Fruit fly (Drosophila melanogaster) whole organism, embryonic: Measurements from ENCODE around the gene ATPsynD.

Experiments used
- Bgb ChIP-seq: fragments of 200-800 bp; sonication (Bioruptor generic); IDR thresholded peaks from 2 replicates; pipeline ENCODE4 v1.3.6; 2022; ENCODE audit warnings: missing biosample characterization, missing genetic modification characterization; ENCODE audit not compliant: partially characterized antibody
- CG10565 ChIP-seq: fragments of 200-800 bp; sonication (Bioruptor generic); optimal IDR thresholded peaks from 3 replicates; lab custom pipeline; 2016; ENCODE audit warnings: missing biosample characterization, mild to moderate bottlenecking, missing genetic modification characterization
- CG12155 ChIP-seq: fragments of 200-800 bp; sonication (Bioruptor generic); optimal IDR thresholded peaks from 3 replicates; lab custom pipeline; 2016; ENCODE audit warnings: missing biosample characterization, missing genetic modification characterization
- CG15011 ChIP-seq: fragments of 200-800 bp; sonication (Bioruptor generic); optimal IDR thresholded peaks from 3 replicates; lab custom pipeline; 2018; ENCODE audit warnings: missing biosample characterization, mild to moderate bottlenecking, missing genetic modification characterization
- CG1602 ChIP-seq: fragments of 200-800 bp; sonication (Bioruptor generic); optimal IDR thresholded peaks from 3 replicates; lab custom pipeline; 2016; ENCODE audit warnings: missing biosample characterization, missing genetic modification characterization
- CG17568 ChIP-seq: fragments of 200-800 bp; sonication (Bioruptor generic); optimal IDR thresholded peaks from 2 replicates; lab custom pipeline; 2018; ENCODE audit warnings: missing biosample characterization, mild to moderate bottlenecking, missing genetic modification characterization, moderate library complexity
- CG17829 ChIP-seq: fragments of 200-800 bp; optimal IDR thresholded peaks from 2 replicates; lab custom pipeline; 2019; ENCODE audit warnings: missing biosample characterization, mild to moderate bottlenecking, missing genetic modification characterization, moderate library complexity
- CG3065 ChIP-seq: fragments of 200-800 bp; sonication (Bioruptor generic); optimal IDR thresholded peaks from 2 replicates; lab custom pipeline; 2016; ENCODE audit warnings: missing biosample characterization, missing genetic modification characterization
- CG3281 ChIP-seq: fragments of 200-800 bp; sonication (Bioruptor generic); optimal IDR thresholded peaks from 3 replicates; lab custom pipeline; 2017; ENCODE audit warnings: missing biosample characterization, mild to moderate bottlenecking, missing genetic modification characterization
- CG4328 ChIP-seq: fragments of 200-800 bp; sonication (Bioruptor generic); optimal IDR thresholded peaks from 3 replicates; lab custom pipeline; 2017; ENCODE audit warnings: missing biosample characterization, missing genetic modification reagents, missing genetic modification characterization
- CG4404 ChIP-seq: fragments of 200-800 bp; sonication (Bioruptor generic); IDR thresholded peaks from 2 replicates; pipeline ENCODE4 v1.3.6; 2022; ENCODE audit warnings: missing biosample characterization, missing genetic modification characterization
- CG6175 ChIP-seq: fragments of 200-800 bp; sonication (Bioruptor generic); IDR thresholded peaks from 3 replicates; pipeline ENCODE4 v1.3.6; 2022; ENCODE audit warnings: missing biosample characterization, missing genetic modification characterization
- CG6854 ChIP-seq: fragments of 200-800 bp; sonication (Bioruptor generic); optimal IDR thresholded peaks from 3 replicates; lab custom pipeline; 2017; ENCODE audit warnings: missing biosample characterization, mild to moderate bottlenecking, missing genetic modification characterization
- CG7372 ChIP-seq: fragments of 200-800 bp; sonication (Bioruptor generic); IDR thresholded peaks from 2 replicates; pipeline ENCODE4 v1.3.6; 2022; ENCODE audit warnings: missing biosample characterization, missing genetic modification characterization
- CG7556 ChIP-seq: fragments of 200-800 bp; sonication (Bioruptor generic); optimal IDR thresholded peaks from 2 replicates; lab custom pipeline; 2017; ENCODE audit warnings: missing biosample characterization, mild to moderate bottlenecking, missing genetic modification characterization
- CG8359 ChIP-seq: fragments of 200-800 bp; sonication (Bioruptor generic); optimal IDR thresholded peaks from 2 replicates; lab custom pipeline; 2017; ENCODE audit warnings: missing biosample characterization, mild to moderate bottlenecking, missing genetic modification characterization, borderline replicate concordance
- CG9609 ChIP-seq: fragments of 200-800 bp; sonication (Bioruptor generic); optimal IDR thresholded peaks from 3 replicates; lab custom pipeline; 2016; ENCODE audit warnings: missing biosample characterization, missing genetic modification characterization
- D ChIP-seq, 2 experiments: fragments of 200-800 bp in 1 of 2; fragments of >200 bp in 1 of 2; sonication (Bioruptor generic) in 1 of 2; optimal IDR thresholded peaks; 2 replicates in 1 of 2; 3 replicates in 1 of 2; lab custom pipeline; 2017; ENCODE audit warnings: mild to moderate bottlenecking in 1 of 2, missing biosample characterization in 1 of 2, missing genetic modification characterization in 1 of 2, missing genetic modification reagents in 1 of 2
- D19A ChIP-seq: fragments of 200-800 bp; optimal IDR thresholded peaks from 3 replicates; lab custom pipeline; 2019; ENCODE audit warnings: missing biosample characterization, mild to moderate bottlenecking, missing genetic modification characterization, moderate library complexity
- D19B ChIP-seq: fragments of 200-800 bp; sonication (Bioruptor generic); optimal IDR thresholded peaks from 2 replicates; lab custom pipeline; 2017; ENCODE audit warnings: missing biosample characterization, mild to moderate bottlenecking, missing genetic modification characterization
- Dbx ChIP-seq: fragments of 200-800 bp; sonication (Bioruptor generic); IDR thresholded peaks from 3 replicates; pipeline ENCODE4 v1.3.6; 2022; ENCODE audit warnings: missing biosample characterization, missing genetic modification characterization
- Dref ChIP-seq: fragments of 200-800 bp; sonication (Bioruptor generic); IDR thresholded peaks from 2 replicates; pipeline ENCODE4 v1.3.6; 2022; ENCODE audit warnings: missing biosample characterization, missing genetic modification characterization
- Elba2 ChIP-seq: fragments of 200-800 bp; sonication (Bioruptor generic); optimal IDR thresholded peaks from 3 replicates; lab custom pipeline; 2016; ENCODE audit warnings: missing biosample characterization, missing genetic modification characterization
- Ets65A ChIP-seq: fragments of 200-800 bp; sonication (Bioruptor generic); peaks from one replicate; lab custom pipeline; 2016; ENCODE audit warnings: missing biosample characterization, missing genetic modification characterization
- HmgD ChIP-seq: fragments of 200-800 bp; sonication (Bioruptor generic); optimal IDR thresholded peaks from 3 replicates; lab custom pipeline; 2016; ENCODE audit warnings: missing biosample characterization, missing genetic modification characterization
- Hr51 ChIP-seq, 2 experiments: fragments of 200-800 bp; sonication (Bioruptor generic); optimal IDR thresholded peaks; 2 replicates in 1 of 2; 3 replicates in 1 of 2; lab custom pipeline; 2016 to 2018; ENCODE audit warnings: missing biosample characterization in 2 of 2, missing genetic modification characterization in 2 of 2, mild to moderate bottlenecking in 1 of 2, moderate library complexity in 1 of 2
- MTF-1 ChIP-seq: fragments of 200-800 bp; sonication (Bioruptor generic); optimal IDR thresholded peaks from 2 replicates; lab custom pipeline; 2018; ENCODE audit warnings: missing biosample characterization, mild to moderate bottlenecking, missing genetic modification characterization, borderline replicate concordance
- Sry-δ ChIP-seq: fragments of 200-800 bp; sonication (Bioruptor generic); optimal IDR thresholded peaks from 2 replicates; lab custom pipeline; 2016; ENCODE audit warnings: missing biosample characterization, missing genetic modification characterization
- Usf ChIP-seq: fragments of 200-800 bp; sonication (Bioruptor generic); optimal IDR thresholded peaks from 2 replicates; lab custom pipeline; 2017; ENCODE audit warnings: missing genotype, missing biosample characterization, missing genetic modification characterization
- YL-1 ChIP-seq: fragments of 200-800 bp; sonication (Bioruptor generic); optimal IDR thresholded peaks from 3 replicates; lab custom pipeline; 2017; ENCODE audit warnings: missing biosample characterization, mild to moderate bottlenecking, missing genetic modification characterization
- ase ChIP-seq: fragments of 200-800 bp; sonication (Bioruptor generic); IDR thresholded peaks from 3 replicates; pipeline ENCODE4 v1.3.6; 2022; ENCODE audit warnings: missing biosample characterization, missing genetic modification characterization
- da ChIP-seq: fragments of 200-800 bp; sonication (Bioruptor generic); optimal IDR thresholded peaks from 2 replicates; lab custom pipeline; 2016; ENCODE audit warnings: missing biosample characterization, missing genetic modification characterization
- dmrt99B ChIP-seq: fragments of 200-800 bp; sonication (Bioruptor generic); optimal IDR thresholded peaks from 2 replicates; lab custom pipeline; 2018; ENCODE audit warnings: missing biosample characterization, mild to moderate bottlenecking, missing genetic modification characterization, moderate library complexity
- esg ChIP-seq: fragments of 200-800 bp; sonication (Bioruptor generic); conservative IDR thresholded peaks from 2 replicates; pipeline ENCODE4 v1.3.6; 2022; ENCODE audit warnings: missing biosample characterization, missing genetic modification characterization
- eyg ChIP-seq: fragments of 200-800 bp; sonication (Bioruptor generic); optimal IDR thresholded peaks from 3 replicates; lab custom pipeline; 2016; ENCODE audit warnings: missing biosample characterization, missing genetic modification characterization
- fd96Cb ChIP-seq: fragments of 200-800 bp; sonication (Bioruptor generic); optimal IDR thresholded peaks from 2 replicates; lab custom pipeline; 2018; ENCODE audit warnings: missing biosample characterization, mild to moderate bottlenecking, missing genetic modification characterization, moderate library complexity
- grau ChIP-seq: fragments of 200-800 bp; optimal IDR thresholded peaks from 3 replicates; lab custom pipeline; 2019; ENCODE audit warnings: missing biosample characterization, mild to moderate bottlenecking, missing genetic modification characterization, moderate library complexity
- hbn ChIP-seq: fragments of 200-800 bp; sonication (Bioruptor generic); IDR thresholded peaks from 2 replicates; pipeline ENCODE4 v1.3.6; 2022; ENCODE audit warnings: missing biosample characterization, missing genetic modification characterization; ENCODE audit not compliant: partially characterized antibody
- lbe ChIP-seq: fragments of 200-800 bp; sonication (Bioruptor generic); optimal IDR thresholded peaks from 2 replicates; lab custom pipeline; 2016; ENCODE audit warnings: missing biosample characterization, mild to moderate bottlenecking, missing genetic modification characterization
- lov ChIP-seq, 2 experiments: fragments of 200-800 bp in 1 of 2; fragments of >200 bp in 1 of 2; sonication (Bioruptor generic) in 1 of 2; IDR thresholded peaks in 1 of 2; optimal IDR thresholded peaks in 1 of 2; 2 replicates in 1 of 2; 3 replicates in 1 of 2; pipeline versions ENCODE4 v1.3.6 to Lab custom; 2017 to 2022; ENCODE audit warnings: missing biosample characterization in 1 of 2, missing genetic modification characterization in 1 of 2
- nau ChIP-seq: fragments of 200-800 bp; sonication (Bioruptor generic); optimal IDR thresholded peaks from 3 replicates; lab custom pipeline; 2017; ENCODE audit warnings: missing biosample characterization, mild to moderate bottlenecking, missing genetic modification characterization, missing genetic modification reagents
- pum ChIP-seq: fragments of 200-800 bp; sonication (Bioruptor generic); optimal IDR thresholded peaks from 2 replicates; lab custom pipeline; 2016; ENCODE audit warnings: missing biosample characterization, missing genetic modification characterization
- rib ChIP-seq: fragments of 200-800 bp; sonication (Bioruptor generic); IDR thresholded peaks from 2 replicates; pipeline ENCODE4 v1.3.6; 2022; ENCODE audit warnings: missing biosample characterization, missing genetic modification characterization
- sc ChIP-seq, 3 experiments: fragments of >200 bp in 2 of 3; fragments of 200-800 bp in 1 of 3; sonication (Bioruptor generic) in 1 of 3; optimal IDR thresholded peaks; 2 replicates in 2 of 3; 3 replicates in 1 of 3; lab custom pipeline; 2017; ENCODE audit warnings: mild to moderate bottlenecking in 1 of 3, missing biosample characterization in 1 of 3, missing genetic modification characterization in 1 of 3, missing genetic modification reagents in 1 of 3
- sob ChIP-seq: fragments of 200-800 bp; sonication (Bioruptor generic); IDR thresholded peaks from 2 replicates; pipeline ENCODE4 v1.3.6; 2022; ENCODE audit warnings: missing biosample characterization, missing genetic modification characterization
- toy ChIP-seq: fragments of 200-800 bp; sonication (Bioruptor generic); IDR thresholded peaks from 2 replicates; pipeline ENCODE4 v1.3.6; 2022; ENCODE audit warnings: missing biosample characterization, missing genetic modification characterization
- wek ChIP-seq: fragments of 200-800 bp; sonication (Bioruptor generic); optimal IDR thresholded peaks from 3 replicates; lab custom pipeline; 2018; ENCODE audit warnings: missing biosample characterization, mild to moderate bottlenecking, missing genetic modification characterization, moderate library complexity
- wor ChIP-seq: fragments of 200-800 bp; sonication (Bioruptor generic); IDR thresholded peaks from 2 replicates; pipeline ENCODE4 v1.3.6; 2022; ENCODE audit warnings: missing biosample characterization, missing genetic modification characterization

ATPsynD gene

dm6 chr3R:19093127-19093812 lies 1.5 kb upstream of the ATPsynD start (continued):
- TF ChIP-seq Ets65A (GFP tag; lab: Kevin White, UChicago) (peak; percentile 5), nau (GFP tag; lab: Kevin White, UChicago) (peak; percentile 27), esg (GFP tag; lab: Robert Waterston, UW) (no peak), Dbx (GFP tag; lab: Robert Waterston, UW) (no peak), Sry-δ (peak; percentile 54), rib (peak; percentile 56; the same call in 1 of the 2 replicates), CG9609 (GFP tag; lab: Kevin White, UChicago) (no peak), CG10565 (GFP tag; lab: Kevin White, UChicago) (no peak), CG15011 (GFP tag; lab: Kevin White, UChicago) (no peak), Elba2 (peak; percentile 85), eyg (GFP tag; lab: Kevin White, UChicago) (no peak), CG8359 (GFP tag; lab: Kevin White, UChicago) (no peak), HmgD (GFP tag; lab: Kevin White, UChicago) (no peak), pum (peak; percentile 21), grau (tag; lab: Kevin White, UChicago) (peak; percentile 33), lbe (GFP tag; lab: Kevin White, UChicago) (no peak), Hr51 (GFP tag; optimal IDR thresholded peaks at IDR 0.05; lab: Kevin White, UChicago) (peak in 1 of 2 experiments; percentile 23), D19B (GFP tag; lab: Kevin White, UChicago) (peak; percentile 2), CG7372 (GFP tag; lab: Robert Waterston, UW) (no peak), Usf (GFP tag; lab: Kevin White, UChicago) (no peak), CG12155 (no peak), CG7556 (GFP tag; lab: Kevin White, UChicago) (peak; percentile 49), wor (GFP tag; lab: Robert Waterston, UW) (no peak), fd96Cb (tag; lab: Kevin White, UChicago) (peak; percentile 1), D (optimal IDR thresholded peaks at IDR 0.05; lab: Kevin White, UChicago) (no peak), D (GFP tag; optimal IDR thresholded peaks at IDR 0.05; lab: Kevin White, UChicago) (peak; percentile 15), CG17829 (no peak), CG3281 (no peak), MTF-1 (GFP tag; lab: Kevin White, UChicago) (no peak), Dref (GFP tag; lab: Robert Waterston, UW) (no peak), CG3065 (GFP tag; lab: Kevin White, UChicago) (no peak), hbn (GFP tag; lab: Robert Waterston, UW) (no peak), CG4404 (GFP tag; lab: Robert Waterston, UW) (no peak), ase (GFP tag; lab: Robert Waterston, UW) (no peak), CG4328 (peak; percentile 14), CG6175 (GFP tag; lab: Robert Waterston, UW) (peak; percentile 54; the same call in 1 of the 3 replicates), da (GFP tag; lab: Kevin White, UChicago) (no peak), CG6854 (GFP tag; lab: Kevin White, UChicago) (no peak), sob (GFP tag; lab: Robert Waterston, UW) (peak; percentile 7; the same call in 1 of the 2 replicates), sc (optimal IDR thresholded peaks at IDR 0.05; lab: Kevin White, UChicago) (no peak), sc (GFP tag; optimal IDR thresholded peaks at IDR 0.05; lab: Kevin White, UChicago) (peak; percentile 12), D19A (peak; percentile 14), lov (optimal IDR thresholded peaks at IDR 0.05; lab: Kevin White, UChicago) (no peak), lov (GFP tag; IDR thresholded peaks at IDR 0.05; lab: Robert Waterston, UW) (no peak), CG1602 (GFP tag; lab: Kevin White, UChicago) (no peak), wek (GFP tag; lab: Kevin White, UChicago) (no peak), dmrt99B (peak; percentile 40), YL-1 (no peak), toy (GFP tag; lab: Robert Waterston, UW) (0 out of 2 replicates have a peak, but pooled peaks have one; percentile 19), CG17568 (no peak), Bgb (GFP tag; lab: Robert Waterston, UW) (no peak)
